Worm (Caenorhabditis elegans): ENCODE results near the gene R05G6.10.

- TF ChIP-seq dao-5 (tag; optimal IDR thresholded peaks at IDR 0.05): no peak
- no peak for TF ChIP-seq him-1 (tag; optimal IDR thresholded peaks at IDR 0.05)
- TF ChIP-seq W03F9.2 (tag; optimal IDR thresholded peaks at IDR 0.05): no peak
Measured at ce11 chrIV:7586972-7587371, 44.6 kb upstream of the R05G6.10 start.

Measured in whole organism, L4/young adult.